Fruit fly (Drosophila melanogaster): ENCODE data around the gene Sox21b.

Gene Sox21b

DNA sequence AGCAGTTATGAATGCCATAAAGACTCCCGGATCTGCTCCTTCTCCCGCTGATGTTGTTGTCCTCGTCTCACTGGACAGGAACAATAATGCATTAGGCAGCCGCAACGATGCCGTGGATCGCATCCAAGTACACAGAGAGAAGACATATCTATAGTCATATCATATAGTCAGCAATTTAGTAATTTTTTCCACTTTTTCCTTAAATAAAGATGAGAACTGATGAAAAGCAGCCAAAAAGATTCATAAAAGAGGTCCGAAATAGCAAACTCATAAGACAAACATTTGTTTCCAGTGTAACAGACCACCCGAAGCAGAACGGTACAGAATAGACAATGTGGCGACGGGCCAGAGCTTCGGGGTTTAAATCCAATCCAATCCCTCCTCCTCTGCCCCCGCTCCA, 39.4 kb upstream of the Sox21b start:
- no peak for TF ChIP-seq cic (GFP tag; optimal IDR thresholded peaks at IDR 0.05)
- no peak for TF ChIP-seq toe (GFP tag; optimal IDR thresholded peaks at IDR 0.05)
- no peak for TF ChIP-seq kay (GFP tag; ENCODE audit: borderline replicate concordance)
- no peak for TF ChIP-seq Crg-1 (GFP tag; optimal IDR thresholded peaks at IDR 0.05)

- TF ChIP-seq Mnt (GFP tag; optimal IDR thresholded peaks at IDR 0.05) (no peak), CG12768 (GFP tag; optimal IDR thresholded peaks at IDR 0.05) (no peak), cic (GFP tag; optimal IDR thresholded peaks at IDR 0.05) (no peak), Clk (GFP tag; optimal IDR thresholded peaks at IDR 0.05) (no peak), CG11617 (GFP tag; optimal IDR thresholded peaks at IDR 0.05) (no peak), CG7045 (GFP tag; optimal IDR thresholded peaks at IDR 0.05) (no peak), Hr96 (GFP tag; optimal IDR thresholded peaks at IDR 0.05) (no peak), kay (GFP tag; ENCODE audit: borderline replicate concordance) (no peak), cnc (optimal IDR thresholded peaks at IDR 0.05) (no peak), CG1620 (GFP tag; optimal IDR thresholded peaks at IDR 0.05) (no peak), CG7101 (tag; optimal IDR thresholded peaks at IDR 0.05) (no peak), toe (GFP tag; optimal IDR thresholded peaks at IDR 0.05) (no peak), Crg-1 (GFP tag; optimal IDR thresholded peaks at IDR 0.05) (no peak), tj (GFP tag; optimal IDR thresholded peaks at IDR 0.05) (no peak), CG5204 (GFP tag; optimal IDR thresholded peaks at IDR 0.05) (no peak)
These were observed 36.8 kb upstream of the Sox21b start for dm6 chr3L:14167917-14168316.

DNA sequence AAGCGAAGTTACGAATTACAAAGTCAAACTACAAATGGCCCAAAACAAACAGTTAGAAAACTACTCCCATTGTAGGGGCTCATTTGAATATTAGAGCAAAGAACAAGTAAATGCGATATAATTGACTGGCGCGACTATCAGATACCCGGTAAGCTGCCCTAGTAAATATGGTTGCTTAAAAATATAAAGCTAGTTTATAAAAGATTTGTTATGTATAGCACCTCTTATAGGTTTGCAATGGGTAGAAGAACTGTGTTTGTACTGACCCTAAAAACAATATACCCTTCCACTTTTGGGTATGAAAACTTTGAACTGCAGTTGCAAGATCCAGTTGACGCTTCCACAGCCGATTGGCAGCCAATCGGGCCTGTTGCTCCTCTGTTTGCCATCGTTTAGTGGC, 35.1 kb upstream of the Sox21b start:
- TF ChIP-seq cic (GFP tag; optimal IDR thresholded peaks at IDR 0.05) (no peak), toe (GFP tag; optimal IDR thresholded peaks at IDR 0.05) (no peak), cnc (optimal IDR thresholded peaks at IDR 0.05) (no peak), CG33017 (tag; optimal IDR thresholded peaks at IDR 0.05) (no peak), kay (GFP tag; ENCODE audit: borderline replicate concordance) (no peak), CG12768 (GFP tag; optimal IDR thresholded peaks at IDR 0.05) (no peak), bab1 (GFP tag; optimal IDR thresholded peaks at IDR 0.05) (no peak)

- TF ChIP-seq CG33017 (tag; optimal IDR thresholded peaks at IDR 0.05), result no peak
- TF ChIP-seq kay (GFP tag; ENCODE audit: borderline replicate concordance), result no peak
- no peak for TF ChIP-seq ovo (GFP tag; optimal IDR thresholded peaks at IDR 0.05)
- no peak for TF ChIP-seq CG11617 (GFP tag; optimal IDR thresholded peaks at IDR 0.05)
These were observed 30.8 kb upstream of the Sox21b start for dm6 chr3L:14161951-14162350.

dm6 chr3L:14160436-14160835, 29.3 kb upstream of the Sox21b start:
- TF ChIP-seq CG11617 (GFP tag; optimal IDR thresholded peaks at IDR 0.05), result no peak
- TF ChIP-seq kay (GFP tag; ENCODE audit: borderline replicate concordance), result no peak
- no peak for TF ChIP-seq Hr96 (GFP tag; optimal IDR thresholded peaks at IDR 0.05)
- TF ChIP-seq CG12768 (GFP tag; optimal IDR thresholded peaks at IDR 0.05), result no peak
- TF ChIP-seq ovo (GFP tag; optimal IDR thresholded peaks at IDR 0.05), result no peak
- no peak for TF ChIP-seq cic (GFP tag; optimal IDR thresholded peaks at IDR 0.05)
- TF ChIP-seq toe (GFP tag; optimal IDR thresholded peaks at IDR 0.05), result no peak
- no peak for TF ChIP-seq CG7045 (GFP tag; optimal IDR thresholded peaks at IDR 0.05)
- no peak for TF ChIP-seq CG14711 (tag; optimal IDR thresholded peaks at IDR 0.05)
- TF ChIP-seq CG5204 (GFP tag; optimal IDR thresholded peaks at IDR 0.05), result no peak

dm6 chr3L:14157919-14158541, 26.9 kb upstream of the Sox21b start:
- TF ChIP-seq cnc (optimal IDR thresholded peaks at IDR 0.05) (no peak), Clk (GFP tag; optimal IDR thresholded peaks at IDR 0.05) (no peak), CG5204 (GFP tag; optimal IDR thresholded peaks at IDR 0.05) (no peak), bab1 (GFP tag; optimal IDR thresholded peaks at IDR 0.05) (no peak), toe (GFP tag; optimal IDR thresholded peaks at IDR 0.05) (no peak), pad (GFP tag; optimal IDR thresholded peaks at IDR 0.05) (no peak), cic (GFP tag; optimal IDR thresholded peaks at IDR 0.05) (no peak), CG33017 (tag; optimal IDR thresholded peaks at IDR 0.05) (no peak)

DNA sequence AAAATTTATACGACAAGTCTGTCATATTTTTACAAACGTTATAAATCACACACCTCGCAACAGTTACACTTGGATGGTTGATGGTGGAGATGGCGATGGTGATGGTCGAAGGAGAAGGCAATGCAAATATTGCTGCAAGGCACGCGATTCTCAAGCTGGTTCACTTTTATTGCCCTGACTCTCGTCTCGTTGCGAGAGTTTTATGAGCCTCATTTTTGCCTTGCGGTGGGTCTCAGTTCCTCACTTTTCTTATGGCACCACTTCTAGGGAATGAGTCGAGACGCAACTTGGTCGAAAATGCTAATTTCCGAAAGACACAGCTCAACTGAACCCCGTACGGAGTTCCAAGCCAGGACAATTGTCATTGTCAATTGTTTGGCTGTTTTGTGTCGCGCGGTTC, 23.8 kb upstream of the Sox21b start:
- TF ChIP-seq CG12768 (GFP tag; optimal IDR thresholded peaks at IDR 0.05), result no peak
- TF ChIP-seq CG14711 (tag; optimal IDR thresholded peaks at IDR 0.05), result no peak
- TF ChIP-seq Clk (GFP tag; optimal IDR thresholded peaks at IDR 0.05), result no peak
- no peak for TF ChIP-seq Hr96 (GFP tag; optimal IDR thresholded peaks at IDR 0.05)
- TF ChIP-seq CG5204 (GFP tag; optimal IDR thresholded peaks at IDR 0.05), result no peak

- no peak for TF ChIP-seq pad (GFP tag; optimal IDR thresholded peaks at IDR 0.05)
- TF ChIP-seq tj (GFP tag; optimal IDR thresholded peaks at IDR 0.05), result no peak
- TF ChIP-seq CG7101 (tag; optimal IDR thresholded peaks at IDR 0.05), result no peak
- TF ChIP-seq CG11617 (GFP tag; optimal IDR thresholded peaks at IDR 0.05), result no peak
- TF ChIP-seq Crg-1 (GFP tag; optimal IDR thresholded peaks at IDR 0.05), result no peak
- TF ChIP-seq CG7045 (GFP tag; optimal IDR thresholded peaks at IDR 0.05), result no peak
- no peak for TF ChIP-seq toe (GFP tag; optimal IDR thresholded peaks at IDR 0.05)
- TF ChIP-seq CG12768 (GFP tag; optimal IDR thresholded peaks at IDR 0.05), result no peak
These were observed 22.5 kb upstream of the Sox21b start for dm6 chr3L:14153644-14154043.

Data from whole organism, adult.